Worm (Caenorhabditis elegans) whole organism, early embryonic: ENCODE measurements around the gene T26E4.4.
"Not testable (repeated sequence)": the region's sequence is repeated elsewhere in the genome, so short reads cannot be mapped to it uniquely, and the experiment has no call there.

ENCODE experiments used
- F13C5.2 ChIP-seq: sonication (generic microtip); optimal IDR thresholded peaks from 2 replicates; lab custom pipeline; 2017; ENCODE audit warnings: mild to moderate bottlenecking, missing genetic modification characterization, inconsistent platforms, missing compliant biosample characterization
- aly-1 ChIP-seq: sonication (generic microtip); optimal IDR thresholded peaks from 2 replicates; lab custom pipeline; 2016; ENCODE audit warnings: missing genetic modification characterization, missing compliant biosample characterization
- ama-1 ChIP-seq: fragments of 150-350 bp; optimal IDR thresholded peaks from 2 replicates; lab custom pipeline; 2014
- ets-7 ChIP-seq: sonication (generic microtip); optimal IDR thresholded peaks from 2 replicates; lab custom pipeline; 2016; ENCODE audit warnings: missing genotype, missing genetic modification characterization, missing compliant biosample characterization
- flt-1 ChIP-seq: fragments of 200-800 bp; sonication (Bioruptor generic); IDR thresholded peaks from 2 replicates; pipeline ENCODE4 v1.3.6; 2022; ENCODE audit warnings: missing genetic modification characterization, missing compliant biosample characterization
- pes-1 ChIP-seq: fragments of 200-800 bp; sonication (Bioruptor generic); IDR thresholded peaks from 2 replicates; pipeline ENCODE4 v1.3.6; 2022; ENCODE audit warnings: missing genetic modification reagents, missing genetic modification characterization, missing compliant biosample characterization
- tra-4 ChIP-seq: sonication (generic microtip); optimal IDR thresholded peaks from 2 replicates; lab custom pipeline; 2017; ENCODE audit warnings: missing genetic modification characterization, missing compliant biosample characterization

ce11 chrV:15811982-15812381 is 19.7 kb upstream of the T26E4.4 start, which contains the start of gene nhr-282:
- not testable (repeated sequence) for TF ChIP-seq pes-1 (GFP tag; lab: Robert Waterston, UW); ama-1 (lab: Kevin White, UChicago); ets-7 (tag; lab: Kevin White, UChicago); flt-1; tra-4 (tag; lab: Kevin White, UChicago); aly-1 (tag; lab: Kevin White, UChicago); F13C5.2
